Fruit fly (Drosophila melanogaster) whole organism, embryonic: ENCODE results near the gene Arl8.

Source experiments
- B-H1 ChIP-seq: fragments of 200-800 bp; sonication (Bioruptor generic); IDR thresholded peaks from 3 replicates; pipeline ENCODE4 v1.3.6; 2022; ENCODE audit warnings: missing biosample characterization, missing genetic modification characterization
- CG10543 ChIP-seq: fragments of 200-800 bp; sonication (Bioruptor generic); optimal IDR thresholded peaks from 3 replicates; lab custom pipeline; 2017; ENCODE audit warnings: missing biosample characterization, mild to moderate bottlenecking, missing genetic modification characterization, moderate library complexity
- CG10565 ChIP-seq: fragments of 200-800 bp; sonication (Bioruptor generic); optimal IDR thresholded peaks from 3 replicates; lab custom pipeline; 2016; ENCODE audit warnings: missing biosample characterization, mild to moderate bottlenecking, missing genetic modification characterization
- CG11456 ChIP-seq: fragments of 200-800 bp; sonication (Bioruptor generic); IDR thresholded peaks from 3 replicates; pipeline ENCODE4 v1.3.6; 2022; ENCODE audit warnings: missing biosample characterization, missing genetic modification characterization
- CG12942 ChIP-seq: fragments of 200-800 bp; sonication (Bioruptor generic); optimal IDR thresholded peaks from 3 replicates; lab custom pipeline; 2016; ENCODE audit warnings: missing biosample characterization, missing genetic modification characterization
- CG14050 ChIP-seq: fragments of 200-800 bp; sonication (Bioruptor generic); IDR thresholded peaks from 3 replicates; pipeline ENCODE4 v1.3.6; 2022; ENCODE audit warnings: missing biosample characterization, missing genetic modification characterization
- CG17328 ChIP-seq: fragments of 200-800 bp; sonication (Bioruptor generic); IDR thresholded peaks from 2 replicates; pipeline ENCODE4 v1.3.6; 2022; ENCODE audit warnings: missing biosample characterization, missing genetic modification characterization
- CG33213 ChIP-seq: fragments of 200-800 bp; sonication (Bioruptor generic); optimal IDR thresholded peaks from 3 replicates; lab custom pipeline; 2016; ENCODE audit warnings: missing biosample characterization, missing genetic modification characterization
- CG34224 ChIP-seq: fragments of 200-800 bp; sonication (Bioruptor generic); IDR thresholded peaks from 3 replicates; pipeline ENCODE4 v1.3.6; 2022; ENCODE audit warnings: missing biosample characterization, missing genetic modification characterization; ENCODE audit not compliant: partially characterized antibody
- CG4707 ChIP-seq: fragments of 200-800 bp; sonication (Bioruptor generic); optimal IDR thresholded peaks from 2 replicates; lab custom pipeline; 2018; ENCODE audit warnings: missing biosample characterization, mild to moderate bottlenecking, missing genetic modification characterization, moderate library complexity
- CG6689 ChIP-seq: fragments of 200-800 bp; sonication (Bioruptor generic); IDR thresholded peaks from 2 replicates; pipeline ENCODE4 v1.3.6; 2022; ENCODE audit warnings: missing biosample characterization, missing genetic modification characterization
- CG7271 ChIP-seq: fragments of 200-800 bp; sonication (Bioruptor generic); optimal IDR thresholded peaks from 2 replicates; lab custom pipeline; 2018; ENCODE audit warnings: missing biosample characterization, mild to moderate bottlenecking, missing genetic modification characterization, moderate library complexity
- CG7372 ChIP-seq: fragments of 200-800 bp; sonication (Bioruptor generic); IDR thresholded peaks from 2 replicates; pipeline ENCODE4 v1.3.6; 2022; ENCODE audit warnings: missing biosample characterization, missing genetic modification characterization
- CG7928 ChIP-seq: fragments of 200-800 bp; sonication (Bioruptor generic); optimal IDR thresholded peaks from 2 replicates; lab custom pipeline; 2017; ENCODE audit warnings: missing biosample characterization, mild to moderate bottlenecking, missing genetic modification characterization
- CG7963 ChIP-seq: fragments of 200-800 bp; sonication (Bioruptor generic); IDR thresholded peaks from 3 replicates; pipeline ENCODE4 v1.3.6; 2022; ENCODE audit warnings: missing biosample characterization, missing genetic modification characterization; ENCODE audit not compliant: partially characterized antibody
- CG8290 ChIP-seq, 3 experiments: fragments of 200-800 bp; sonication (Bioruptor generic); optimal IDR thresholded peaks; 2 replicates each; lab custom pipeline; 2016 to 2019; ENCODE audit warnings: missing biosample characterization in 3 of 3, missing genetic modification characterization in 3 of 3, mild to moderate bottlenecking in 2 of 3, moderate library complexity in 1 of 3
- CG8359 ChIP-seq: fragments of 200-800 bp; sonication (Bioruptor generic); optimal IDR thresholded peaks from 2 replicates; lab custom pipeline; 2017; ENCODE audit warnings: missing biosample characterization, mild to moderate bottlenecking, missing genetic modification characterization, borderline replicate concordance
- CG9817 ChIP-seq: fragments of 200-800 bp; sonication (Bioruptor generic); optimal IDR thresholded peaks from 2 replicates; lab custom pipeline; 2018; ENCODE audit warnings: missing biosample characterization, mild to moderate bottlenecking, missing genetic modification characterization, moderate library complexity
- CG9932 ChIP-seq: fragments of 200-800 bp; sonication (Bioruptor generic); IDR thresholded peaks from 2 replicates; pipeline ENCODE4 v1.3.6; 2022; ENCODE audit warnings: missing biosample characterization, missing genetic modification characterization
- Chrac-16 ChIP-seq: fragments of 200-800 bp; sonication (Bioruptor generic); optimal IDR thresholded peaks from 3 replicates; lab custom pipeline; 2016; ENCODE audit warnings: missing biosample characterization, missing genetic modification characterization
- Dad ChIP-seq: fragments of 200-800 bp; sonication (Bioruptor generic); optimal IDR thresholded peaks from 3 replicates; lab custom pipeline; 2016; ENCODE audit warnings: missing biosample characterization, missing genetic modification characterization
- ERR ChIP-seq: fragments of 200-800 bp; sonication (Bioruptor generic); optimal IDR thresholded peaks from 2 replicates; lab custom pipeline; 2016; ENCODE audit warnings: missing biosample characterization, missing genetic modification characterization
- Gug ChIP-seq: fragments of 200-800 bp; sonication (Bioruptor generic); IDR thresholded peaks from 4 replicates; pipeline ENCODE4 v1.3.6; 2022; ENCODE audit warnings: missing biosample characterization, missing genetic modification characterization
- HLH3B ChIP-seq: fragments of 200-800 bp; sonication (Bioruptor generic); IDR thresholded peaks from 2 replicates; pipeline ENCODE4 v1.3.6; 2022; ENCODE audit warnings: missing biosample characterization, missing genetic modification characterization
- HLH54F ChIP-seq: fragments of 200-800 bp; sonication (Bioruptor generic); optimal IDR thresholded peaks from 3 replicates; lab custom pipeline; 2016; ENCODE audit warnings: missing biosample characterization, missing genetic modification characterization
- Hsf ChIP-seq: fragments of 200-800 bp; sonication (Bioruptor generic); optimal IDR thresholded peaks from 3 replicates; lab custom pipeline; 2016; ENCODE audit warnings: missing biosample characterization, missing genetic modification characterization
- Jarid2 ChIP-seq: fragments of 200-800 bp; sonication (Bioruptor generic); optimal IDR thresholded peaks from 3 replicates; lab custom pipeline; 2017; ENCODE audit warnings: mild to moderate bottlenecking, missing biosample characterization, missing genetic modification reagents, missing genetic modification characterization
- Mad ChIP-seq: fragments of 200-800 bp; sonication (Bioruptor generic); optimal IDR thresholded peaks from 2 replicates; lab custom pipeline; 2016; ENCODE audit warnings: missing biosample characterization, missing genetic modification characterization
- NfI ChIP-seq: fragments of 200-800 bp; sonication (Bioruptor generic); optimal IDR thresholded peaks from 3 replicates; lab custom pipeline; 2018; ENCODE audit warnings: missing biosample characterization, mild to moderate bottlenecking, missing genetic modification characterization, moderate library complexity
- Rfx ChIP-seq: fragments of 200-800 bp; sonication (Bioruptor generic); IDR thresholded peaks from 2 replicates; pipeline ENCODE4 v1.3.6; 2022; ENCODE audit warnings: missing biosample characterization, missing genetic modification characterization
- Ssrp ChIP-seq: fragments of 200-800 bp; sonication (Bioruptor generic); optimal IDR thresholded peaks from 2 replicates; lab custom pipeline; 2018; ENCODE audit warnings: missing biosample characterization, mild to moderate bottlenecking, missing genetic modification characterization, moderate library complexity
- Stat92E ChIP-seq, 3 experiments: fragments of >200 bp in 2 of 3; fragments of 200-800 bp in 1 of 3; sonication (Bioruptor generic) in 1 of 3; optimal IDR thresholded peaks; 2 replicates each; lab custom pipeline; 2017 to 2019; ENCODE audit warnings: missing biosample characterization in 3 of 3, missing genetic modification characterization in 3 of 3, mild to moderate bottlenecking in 1 of 3, moderate library complexity in 1 of 3
- Xbp1 ChIP-seq: fragments of 200-800 bp; sonication (Bioruptor generic); optimal IDR thresholded peaks from 3 replicates; lab custom pipeline; 2016; ENCODE audit warnings: missing biosample characterization, mild to moderate bottlenecking, missing genetic modification characterization
- al ChIP-seq: fragments of 200-800 bp; sonication (Bioruptor generic); IDR thresholded peaks from 2 replicates; pipeline ENCODE4 v1.3.6; 2022; ENCODE audit warnings: missing biosample characterization, missing genetic modification characterization
- chif ChIP-seq, 2 experiments: fragments of 200-800 bp; sonication (Bioruptor generic); optimal IDR thresholded peaks; 3 replicates each; lab custom pipeline; 2016; ENCODE audit warnings: missing biosample characterization in 2 of 2, missing genetic modification characterization in 2 of 2
- crp ChIP-seq, 2 experiments: fragments of 200-800 bp; sonication (Bioruptor generic); optimal IDR thresholded peaks; 2 replicates in 1 of 2; 3 replicates in 1 of 2; lab custom pipeline; 2017; ENCODE audit warnings: missing biosample characterization in 2 of 2, missing genetic modification characterization in 2 of 2, mild to moderate bottlenecking in 1 of 2, moderate library complexity in 1 of 2
- gsb-n ChIP-seq: fragments of 200-800 bp; sonication (Bioruptor generic); optimal IDR thresholded peaks from 3 replicates; lab custom pipeline; 2018; ENCODE audit warnings: missing biosample characterization, mild to moderate bottlenecking, missing genetic modification characterization
- jumu ChIP-seq: fragments of 200-800 bp; sonication (Bioruptor generic); optimal IDR thresholded peaks from 3 replicates; lab custom pipeline; 2016; ENCODE audit warnings: missing biosample characterization, missing genetic modification characterization
- lmd ChIP-seq: fragments of 200-800 bp; sonication (Bioruptor generic); IDR thresholded peaks from 2 replicates; pipeline ENCODE4 v1.3.6; 2022; ENCODE audit warnings: missing biosample characterization, missing genetic modification characterization
- nau ChIP-seq: fragments of 200-800 bp; sonication (Bioruptor generic); optimal IDR thresholded peaks from 3 replicates; lab custom pipeline; 2017; ENCODE audit warnings: missing biosample characterization, mild to moderate bottlenecking, missing genetic modification characterization, missing genetic modification reagents
- pho ChIP-seq: fragments of 200-800 bp; sonication (Bioruptor generic); optimal IDR thresholded peaks from 2 replicates; lab custom pipeline; 2016; ENCODE audit warnings: missing biosample characterization, missing genetic modification characterization
- sim ChIP-seq: fragments of 200-800 bp; sonication (Bioruptor generic); IDR thresholded peaks from 2 replicates; pipeline ENCODE4 v1.3.6; 2022; ENCODE audit warnings: missing biosample characterization, missing genetic modification characterization
- sisA ChIP-seq: fragments of 200-800 bp; sonication (Bioruptor generic); IDR thresholded peaks from 2 replicates; pipeline ENCODE4 v1.3.6; 2022; ENCODE audit warnings: missing biosample characterization, missing genetic modification characterization
- slbo ChIP-seq: fragments of 200-800 bp; sonication (Bioruptor generic); IDR thresholded peaks from 2 replicates; pipeline ENCODE4 v1.3.6; 2022; ENCODE audit warnings: missing biosample characterization, missing genetic modification characterization
- slou ChIP-seq: fragments of 200-800 bp; sonication (Bioruptor generic); optimal IDR thresholded peaks from 3 replicates; lab custom pipeline; 2016; ENCODE audit warnings: missing biosample characterization, missing genetic modification characterization
- sob ChIP-seq: fragments of 200-800 bp; sonication (Bioruptor generic); IDR thresholded peaks from 2 replicates; pipeline ENCODE4 v1.3.6; 2022; ENCODE audit warnings: missing biosample characterization, missing genetic modification characterization
- sr ChIP-seq: fragments of 200-800 bp; sonication (Bioruptor generic); IDR thresholded peaks from 3 replicates; pipeline ENCODE4 v1.3.6; 2022; ENCODE audit warnings: missing biosample characterization, missing genetic modification characterization
- unpg ChIP-seq: fragments of 200-800 bp; sonication (Bioruptor generic); optimal IDR thresholded peaks from 3 replicates; lab custom pipeline; 2018; ENCODE audit warnings: missing biosample characterization, mild to moderate bottlenecking, missing genetic modification characterization, moderate library complexity

The Arl8 gene

dm6 chr3R:8126316-8127150, at the start of gene Arl8, which contains the start of gene CG9667 (continued):
- TF ChIP-seq CG12942 (GFP tag; lab: Kevin White, UChicago) (peak; percentile 44), sim (no peak), jumu (GFP tag; lab: Kevin White, UChicago) (no peak), slou (GFP tag; lab: Kevin White, UChicago) (peak; percentile 33), nau (GFP tag; lab: Kevin White, UChicago) (no peak), CG7271 (no peak), sob (GFP tag; lab: Robert Waterston, UW) (peak; percentile 74), CG9932 (GFP tag; lab: Robert Waterston, UW) (peak; percentile 86), Xbp1 (GFP tag; lab: Kevin White, UChicago) (peak; percentile 69), CG9817 (tag; lab: Kevin White, UChicago) (peak; percentile 76), pho (GFP tag; lab: Kevin White, UChicago) (no peak), CG8290 (GFP tag; optimal IDR thresholded peaks at IDR 0.05; lab: Kevin White, UChicago) (peak; percentile 86), CG8290 (tag; optimal IDR thresholded peaks at IDR 0.05; lab: Kevin White, UChicago) (peak; percentile 10 to 11), CG6689 (GFP tag; lab: Robert Waterston, UW) (peak; percentile 44), CG10565 (GFP tag; lab: Kevin White, UChicago) (no peak), Rfx (peak; percentile 86), CG11456 (GFP tag; lab: Robert Waterston, UW) (no peak), sisA (GFP tag; lab: Robert Waterston, UW) (peak; percentile 70), CG7372 (GFP tag; lab: Robert Waterston, UW) (0 out of 2 replicates have a peak, but pooled peaks have one; percentile 27), lmd (GFP tag; lab: Robert Waterston, UW) (peak; percentile 51; the same call in 1 of the 2 replicates), Jarid2 (GFP tag; lab: Kevin White, UChicago) (no peak), slbo (GFP tag; lab: Robert Waterston, UW) (peak; percentile 88), B-H1 (GFP tag; lab: Robert Waterston, UW) (no peak), Dad (GFP tag; lab: Kevin White, UChicago) (no peak), CG34224 (GFP tag; lab: Robert Waterston, UW) (no peak), Chrac-16 (GFP tag; lab: Kevin White, UChicago) (peak; percentile 61), CG10543 (GFP tag; lab: Kevin White, UChicago) (peak; percentile 83), sr (0 out of 3 replicates have a peak, but pooled peaks have one; percentile 13), CG17328 (GFP tag; lab: Robert Waterston, UW) (0 out of 2 replicates have a peak, but pooled peaks have one; percentile 32), NfI (peak; percentile 51), al (GFP tag; lab: Robert Waterston, UW) (peak; percentile 68), CG7928 (GFP tag; lab: Kevin White, UChicago) (peak; percentile 7), CG7963 (no peak), CG14050 (GFP tag; lab: Robert Waterston, UW) (no peak), Gug (peak; percentile 72; the same call in 3 of the 4 replicates), gsb-n (tag; lab: Kevin White, UChicago) (peak; percentile 65), CG8359 (GFP tag; lab: Kevin White, UChicago) (no peak), HLH54F (GFP tag; lab: Kevin White, UChicago) (peak; percentile 16), Stat92E (GFP tag; optimal IDR thresholded peaks at IDR 0.05; lab: Kevin White, UChicago) (peak in 1 of 3 experiments; percentile 41), ERR (GFP tag; lab: Kevin White, UChicago) (no peak), Mad (GFP tag; lab: Kevin White, UChicago) (no peak), crp (GFP tag; optimal IDR thresholded peaks at IDR 0.05; lab: Kevin White, UChicago) (peak in 1 of 2 experiments; percentile 59), chif (GFP tag; optimal IDR thresholded peaks at IDR 0.05; lab: Kevin White, UChicago) (peak in 1 of 2 experiments; percentile 19), CG33213 (no peak), HLH3B (GFP tag; lab: Robert Waterston, UW) (peak; percentile 26; the same call in 1 of the 2 replicates), Ssrp (tag; lab: Kevin White, UChicago) (peak; percentile 57), Hsf (GFP tag; lab: Kevin White, UChicago) (peak; percentile 33), CG4707 (GFP tag; lab: Kevin White, UChicago) (no peak), unpg (GFP tag; lab: Kevin White, UChicago) (peak; percentile 62)
